Worm (Caenorhabditis elegans): ENCODE measurements around the gene Y34B4A.10.
A peak's percentile ranks its signal among the peaks of the same experiment; 100 is the strongest.

The Y34B4A.10 gene

DNA sequence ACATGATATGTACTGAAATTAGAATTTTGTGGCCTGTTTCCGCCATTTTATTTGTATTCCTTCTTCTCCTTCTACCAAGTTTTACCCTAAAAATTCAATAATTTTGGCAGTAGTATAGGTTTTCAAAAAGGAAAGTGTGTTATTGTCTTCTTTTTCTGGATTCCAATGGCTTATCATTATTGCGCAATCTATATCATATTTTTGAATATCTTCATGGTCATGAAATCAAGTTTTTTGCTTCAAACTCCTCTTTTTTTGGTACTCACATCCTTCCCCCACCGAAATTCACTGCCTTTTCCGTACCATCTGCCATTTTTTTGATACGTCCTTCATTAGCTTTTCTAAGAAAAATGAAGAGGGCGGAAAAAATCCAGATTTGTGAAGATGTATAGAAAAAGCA, 949 bp upstream of the Y34B4A.10 start:
- TF ChIP-seq egl-18 (GFP tag; IDR thresholded peaks at IDR 0.05) (no peak), xnd-1 (tag; optimal IDR thresholded peaks at IDR 0.05) (no peak), let-607 (tag; optimal IDR thresholded peaks at IDR 0.05) (no peak), C06A6.2 (GFP tag; conservative IDR thresholded peaks at IDR 0.05) (no peak), lag-1 (GFP tag; IDR thresholded peaks at IDR 0.05) (no peak), unc-130 (GFP tag; optimal IDR thresholded peaks at IDR 0.05) (no peak), sptf-2 (GFP tag; optimal IDR thresholded peaks at IDR 0.05) (no peak), madf-3 (GFP tag; IDR thresholded peaks at IDR 0.05) (no peak), ztf-26 (tag; optimal IDR thresholded peaks at IDR 0.05) (no peak), attf-3 (GFP tag; conservative IDR thresholded peaks at IDR 0.05) (no peak), K11D2.4 (GFP tag; IDR thresholded peaks at IDR 0.05) (no peak), nhr-120 (GFP tag; IDR thresholded peaks at IDR 0.05) (no peak), mel-28 (tag; optimal IDR thresholded peaks at IDR 0.05; ENCODE audit: borderline replicate concordance) (no peak), ztf-3 (GFP tag; optimal IDR thresholded peaks at IDR 0.05) (no peak)

DNA sequence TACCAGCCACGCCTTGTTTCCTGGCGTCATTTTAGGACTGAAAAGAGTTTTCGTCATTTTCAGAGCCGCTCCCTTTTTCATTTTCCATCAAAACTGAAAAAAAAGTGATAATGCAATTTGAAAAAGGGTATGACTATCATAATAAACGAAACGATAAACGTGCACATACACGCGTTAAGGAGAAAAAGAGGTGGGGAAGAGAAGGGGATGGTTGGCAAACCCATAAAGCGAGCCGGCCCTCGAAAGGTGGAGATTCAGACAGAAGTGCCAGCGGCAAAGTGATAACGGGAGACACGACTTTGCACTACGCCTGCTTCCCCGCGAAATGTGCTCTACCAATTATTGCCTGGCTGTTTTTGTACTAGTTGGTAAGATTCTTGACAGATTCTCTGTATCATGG, 3.1 kb downstream of the Y34B4A.10 start, which contains the start of gene nspg-14:
Gene nspg-14 (plus strand): TSS at position 250 of the 400 bp plus-strand sequence.
- TF ChIP-seq madf-3 (GFP tag; IDR thresholded peaks at IDR 0.05) = no peak
- TF ChIP-seq let-607 (tag; optimal IDR thresholded peaks at IDR 0.05) = peak in 1 of 2 experiments; percentile 7
- peak; percentile 6 for TF ChIP-seq tbp1 (GFP tag; optimal IDR thresholded peaks at IDR 0.05)
- peak; percentile 89 for TF ChIP-seq nhr-80 (tag; optimal IDR thresholded peaks at IDR 0.05)
- peak; percentile 8 for TF ChIP-seq ets-4 (GFP tag; optimal IDR thresholded peaks at IDR 0.05)
- no peak for TF ChIP-seq lin-26 (GFP tag; IDR thresholded peaks at IDR 0.05)
- no peak for TF ChIP-seq ztf-28 (GFP tag; IDR thresholded peaks at IDR 0.05)
- TF ChIP-seq ceh-100 (GFP tag; IDR thresholded peaks at IDR 0.05) = no peak
- peak; percentile 66 for TF ChIP-seq dox-1 (GFP tag; IDR thresholded peaks at IDR 0.05)
- TF ChIP-seq nfyb-1 (GFP tag; IDR thresholded peaks at IDR 0.05) = 0 out of 2 replicates have a peak, but pooled peaks have one; percentile 51

DNA sequence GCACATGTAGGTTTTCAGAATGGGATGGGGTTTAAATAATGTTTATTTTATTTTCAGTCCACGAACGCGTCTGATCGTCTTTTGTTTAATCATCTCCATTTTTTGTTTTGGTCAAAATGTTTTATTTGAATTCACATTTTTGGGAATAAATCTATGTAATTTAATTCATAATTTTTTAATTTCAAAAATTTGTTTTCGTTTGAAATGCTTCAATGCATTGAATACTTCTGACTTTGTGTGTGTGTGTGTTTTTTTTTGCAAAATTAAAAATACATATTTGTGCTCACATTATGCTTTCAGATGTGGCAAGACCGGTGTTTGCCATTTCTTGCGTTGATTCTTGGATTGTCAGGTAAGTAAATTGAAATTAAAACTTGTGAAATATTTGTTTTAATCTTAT, 5.2 kb downstream of the Y34B4A.10 start, which contains the start of gene nspg-13:
Gene nspg-13 (plus strand): TSS at position 301 of the 400 bp plus-strand sequence.
- TF ChIP-seq rcor-1 (GFP tag; IDR thresholded peaks at IDR 0.05) = no peak
- no peak for TF ChIP-seq efl-1 (GFP tag; optimal IDR thresholded peaks at IDR 0.05)
- no peak for TF ChIP-seq ceh-40 (GFP tag; IDR thresholded peaks at IDR 0.05)

DNA sequence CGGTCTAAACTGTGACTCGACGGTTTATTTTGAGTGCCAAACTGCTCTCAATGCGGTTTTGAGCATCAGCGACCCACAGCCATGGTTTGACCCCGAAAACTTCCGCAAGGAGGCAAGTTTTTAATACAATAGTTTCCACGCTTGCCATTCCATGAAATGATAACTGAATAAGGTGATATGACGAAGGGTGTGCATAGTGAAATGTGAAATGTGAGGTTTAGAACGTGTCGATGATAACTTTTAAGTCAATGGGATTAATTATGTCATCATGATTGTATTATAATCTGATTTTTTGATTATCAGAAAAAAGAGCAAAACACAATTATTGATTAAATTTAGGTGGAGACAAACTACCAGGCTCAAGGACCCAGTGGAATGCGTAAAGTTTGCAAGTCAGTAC, 5.6 kb downstream of the Y34B4A.10 start:
- TF ChIP-seq nhr-80 (tag; optimal IDR thresholded peaks at IDR 0.05) = peak; percentile 41
- no peak for TF ChIP-seq nhr-120 (GFP tag; IDR thresholded peaks at IDR 0.05)
- no peak for TF ChIP-seq bed-1 (GFP tag; IDR thresholded peaks at IDR 0.05)

DNA sequence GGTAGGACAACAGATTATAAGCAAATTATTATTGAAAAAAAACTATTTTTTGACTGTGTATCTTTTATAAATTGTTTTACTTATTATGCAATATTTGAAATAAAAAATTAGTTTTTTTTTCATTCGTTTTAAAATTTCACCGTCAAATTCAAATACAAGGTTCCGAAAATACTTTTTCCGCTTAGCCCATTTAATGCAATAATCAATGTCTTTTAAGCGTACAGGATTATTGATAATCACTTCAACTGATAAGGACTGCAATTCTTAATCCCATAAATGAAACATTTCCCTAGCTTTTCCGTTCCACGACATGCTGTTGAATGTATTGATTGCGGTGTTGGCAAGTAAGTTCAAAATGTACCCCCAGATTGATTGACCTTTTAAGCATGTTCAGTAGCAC, 7.3 kb downstream of the Y34B4A.10 start, which contains the start of gene nspg-12:
Gene nspg-12 (plus strand): TSS at position 301 of the 400 bp plus-strand sequence.
- TF ChIP-seq die-1 (tag; optimal IDR thresholded peaks at IDR 0.05) (no peak), hlh-12 (tag; optimal IDR thresholded peaks at IDR 0.05) (no peak), K11D2.4 (GFP tag; IDR thresholded peaks at IDR 0.05) (no peak), F49E8.2 (tag; optimal IDR thresholded peaks at IDR 0.05; ENCODE audit: insufficient read depth) (no peak), lsy-27 (tag; optimal IDR thresholded peaks at IDR 0.05; ENCODE audit: borderline replicate concordance, insufficient read depth) (no peak), Y53F4B.3 (GFP tag; IDR thresholded peaks at IDR 0.05) (no peak), cebp-1 (GFP tag; IDR thresholded peaks at IDR 0.05) (no peak), cebp-1 (tag; optimal IDR thresholded peaks at IDR 0.05) (no peak), pbrm-1 (GFP tag; IDR thresholded peaks at IDR 0.05) (no peak), ztf-22 (GFP tag; optimal IDR thresholded peaks at IDR 0.05) (no peak), K12H6.12 (tag; optimal IDR thresholded peaks at IDR 0.05) (no peak), zfh-2 (GFP tag; conservative IDR thresholded peaks at IDR 0.05) (no peak), pha-4 (tag; optimal IDR thresholded peaks at IDR 0.05) (no peak), somi-1 (GFP tag; optimal IDR thresholded peaks at IDR 0.05) (no peak), nfyb-1 (GFP tag; IDR thresholded peaks at IDR 0.05) (no peak), ztf-6 (GFP tag; IDR thresholded peaks at IDR 0.05) (no peak), let-526 (GFP tag; IDR thresholded peaks at IDR 0.05) (no peak)

All from whole organism, young adult.